Fruit fly (Drosophila melanogaster) whole organism, embryonic: ENCODE measurements around the gene alpha-Est8.

ENCODE experiments used
- Bgb ChIP-seq: fragments of 200-800 bp; sonication (Bioruptor generic); IDR thresholded peaks from 2 replicates; pipeline ENCODE4 v1.3.6; 2022; ENCODE audit warnings: missing biosample characterization, missing genetic modification characterization; ENCODE audit not compliant: partially characterized antibody
- CG11247 ChIP-seq: fragments of 200-800 bp; sonication (Bioruptor generic); IDR thresholded peaks from 2 replicates; pipeline ENCODE4 v1.3.6; 2022; ENCODE audit warnings: missing biosample characterization, missing genetic modification characterization
- CG13287 ChIP-seq: fragments of 200-800 bp; sonication (Bioruptor generic); IDR thresholded peaks from 2 replicates; pipeline ENCODE4 v1.3.6; 2022; ENCODE audit warnings: missing biosample characterization, missing genetic modification characterization; ENCODE audit not compliant: partially characterized antibody
- CG13296 ChIP-seq: fragments of 200-800 bp; sonication (Bioruptor generic); optimal IDR thresholded peaks from 3 replicates; lab custom pipeline; 2018; ENCODE audit warnings: missing biosample characterization, mild to moderate bottlenecking, missing genetic modification characterization
- CG1603 ChIP-seq: fragments of 200-800 bp; sonication (Bioruptor generic); optimal IDR thresholded peaks from 2 replicates; lab custom pipeline; 2019; ENCODE audit warnings: missing biosample characterization, mild to moderate bottlenecking, missing genetic modification characterization, moderate library complexity
- CG17829 ChIP-seq: fragments of 200-800 bp; optimal IDR thresholded peaks from 2 replicates; lab custom pipeline; 2019; ENCODE audit warnings: missing biosample characterization, mild to moderate bottlenecking, missing genetic modification characterization, moderate library complexity
- CG1792 ChIP-seq: fragments of 200-800 bp; sonication (Bioruptor generic); optimal IDR thresholded peaks from 2 replicates; lab custom pipeline; 2016; ENCODE audit warnings: missing biosample characterization, missing genetic modification characterization
- CG18011 ChIP-seq: fragments of 200-800 bp; sonication (Bioruptor generic); optimal IDR thresholded peaks from 2 replicates; lab custom pipeline; 2017; ENCODE audit warnings: missing biosample characterization, missing genetic modification characterization, mild to moderate bottlenecking, moderate library complexity, missing genotype
- CG2199 ChIP-seq: fragments of 200-800 bp; sonication (Bioruptor generic); IDR thresholded peaks from 3 replicates; pipeline ENCODE4 v1.3.6; 2022; ENCODE audit warnings: missing biosample characterization, missing genetic modification characterization
- CG31441 ChIP-seq: fragments of 200-800 bp; sonication (Bioruptor generic); IDR thresholded peaks from 2 replicates; pipeline ENCODE4 v1.3.6; 2022; ENCODE audit warnings: missing biosample characterization, missing genetic modification characterization
- CG32532 ChIP-seq: fragments of 200-800 bp; sonication (Bioruptor generic); IDR thresholded peaks from 2 replicates; pipeline ENCODE4 v1.3.6; 2022; ENCODE audit warnings: missing biosample characterization, missing genetic modification characterization
- CG34224 ChIP-seq: fragments of 200-800 bp; sonication (Bioruptor generic); IDR thresholded peaks from 3 replicates; pipeline ENCODE4 v1.3.6; 2022; ENCODE audit warnings: missing biosample characterization, missing genetic modification characterization; ENCODE audit not compliant: partially characterized antibody
- CG3726 ChIP-seq: fragments of 200-800 bp; sonication (Bioruptor generic); IDR thresholded peaks from 3 replicates; pipeline ENCODE4, ENCODE4 v1.3.6; 2022; ENCODE audit warnings: missing biosample characterization, missing genetic modification characterization
- CG3847 ChIP-seq: fragments of 200-800 bp; sonication (Bioruptor generic); IDR thresholded peaks from 2 replicates; pipeline ENCODE4 v1.3.6; 2022; ENCODE audit warnings: missing biosample characterization, missing genetic modification characterization
- CG7745 ChIP-seq: fragments of 200-800 bp; sonication (Bioruptor generic); optimal IDR thresholded peaks from 2 replicates; lab custom pipeline; 2018; ENCODE audit warnings: missing biosample characterization, mild to moderate bottlenecking, missing genetic modification characterization, moderate library complexity
- CG7963 ChIP-seq: fragments of 200-800 bp; sonication (Bioruptor generic); IDR thresholded peaks from 3 replicates; pipeline ENCODE4 v1.3.6; 2022; ENCODE audit warnings: missing biosample characterization, missing genetic modification characterization; ENCODE audit not compliant: partially characterized antibody
- CG8944 ChIP-seq: fragments of 200-800 bp; sonication (Bioruptor generic); optimal IDR thresholded peaks from 3 replicates; lab custom pipeline; 2016; ENCODE audit warnings: missing biosample characterization, missing genetic modification characterization
- D ChIP-seq, 2 experiments: fragments of 200-800 bp in 1 of 2; fragments of >200 bp in 1 of 2; sonication (Bioruptor generic) in 1 of 2; optimal IDR thresholded peaks; 2 replicates in 1 of 2; 3 replicates in 1 of 2; lab custom pipeline; 2017; ENCODE audit warnings: mild to moderate bottlenecking in 1 of 2, missing biosample characterization in 1 of 2, missing genetic modification characterization in 1 of 2, missing genetic modification reagents in 1 of 2
- Dip2 ChIP-seq: fragments of 200-800 bp; sonication (Bioruptor generic); IDR thresholded peaks from 2 replicates; pipeline ENCODE4 v1.3.6; 2022; ENCODE audit warnings: missing biosample characterization, missing genetic modification characterization
- Dp ChIP-seq: fragments of 200-800 bp; sonication (Bioruptor generic); optimal IDR thresholded peaks from 2 replicates; lab custom pipeline; 2018; ENCODE audit warnings: missing biosample characterization, mild to moderate bottlenecking, missing genetic modification characterization, moderate library complexity
- Fer2 ChIP-seq: fragments of 200-800 bp; sonication (Bioruptor generic); optimal IDR thresholded peaks from 2 replicates; lab custom pipeline; 2018; ENCODE audit warnings: missing biosample characterization, mild to moderate bottlenecking, missing genetic modification characterization, moderate library complexity
- Gug ChIP-seq: fragments of 200-800 bp; sonication (Bioruptor generic); IDR thresholded peaks from 4 replicates; pipeline ENCODE4 v1.3.6; 2022; ENCODE audit warnings: missing biosample characterization, missing genetic modification characterization
- NK7.1 ChIP-seq: fragments of 200-800 bp; sonication (Bioruptor generic); optimal IDR thresholded peaks from 3 replicates; lab custom pipeline; 2016; ENCODE audit warnings: missing biosample characterization, missing genetic modification characterization
- Nf-YA ChIP-seq: fragments of 200-800 bp; sonication (Bioruptor generic); IDR thresholded peaks from 2 replicates; pipeline ENCODE4 v1.3.6; 2022; ENCODE audit warnings: missing biosample characterization, missing genetic modification characterization
- Pdp1 ChIP-seq, 2 experiments: fragments of 200-800 bp; sonication (Bioruptor generic); optimal IDR thresholded peaks; 3 replicates each; lab custom pipeline; 2016; ENCODE audit warnings: missing biosample characterization in 2 of 2, missing genetic modification characterization in 2 of 2, mild to moderate bottlenecking in 1 of 2, moderate library complexity in 1 of 2
- Ssrp ChIP-seq: fragments of 200-800 bp; sonication (Bioruptor generic); optimal IDR thresholded peaks from 2 replicates; lab custom pipeline; 2018; ENCODE audit warnings: missing biosample characterization, mild to moderate bottlenecking, missing genetic modification characterization, moderate library complexity
- Trl ChIP-seq, 3 experiments: fragments of >200 bp in 2 of 3; fragments of 200-800 bp in 1 of 3; sonication (Bioruptor generic) in 1 of 3; optimal IDR thresholded peaks; 2 replicates in 1 of 3; 3 replicates in 2 of 3; lab custom pipeline; 2016 to 2017; ENCODE audit warnings: missing biosample characterization in 1 of 3, missing genetic modification characterization in 1 of 3
- bbx ChIP-seq: fragments of 200-800 bp; sonication (Bioruptor generic); IDR thresholded peaks from 2 replicates; pipeline ENCODE4 v1.3.6; 2022; ENCODE audit warnings: missing biosample characterization, missing genetic modification characterization; ENCODE audit not compliant: partially characterized antibody
- chm ChIP-seq: fragments of 200-800 bp; sonication (Bioruptor generic); IDR thresholded peaks from 2 replicates; pipeline ENCODE4 v1.3.6; 2022; ENCODE audit warnings: missing biosample characterization, missing genetic modification characterization
- crp ChIP-seq, 2 experiments: fragments of 200-800 bp; sonication (Bioruptor generic); optimal IDR thresholded peaks; 2 replicates in 1 of 2; 3 replicates in 1 of 2; lab custom pipeline; 2017; ENCODE audit warnings: missing biosample characterization in 2 of 2, missing genetic modification characterization in 2 of 2, mild to moderate bottlenecking in 1 of 2, moderate library complexity in 1 of 2
- dan ChIP-seq: fragments of 200-800 bp; sonication (Bioruptor generic); IDR thresholded peaks from 2 replicates; pipeline ENCODE4 v1.3.6; 2022; ENCODE audit warnings: missing biosample characterization, missing genetic modification characterization
- dati ChIP-seq: fragments of 200-800 bp; sonication (Bioruptor generic); IDR thresholded peaks from 2 replicates; pipeline ENCODE4 v1.3.6; 2022; ENCODE audit warnings: missing biosample characterization, missing genetic modification characterization
- ems ChIP-seq: fragments of 200-800 bp; sonication (Bioruptor generic); optimal IDR thresholded peaks from 3 replicates; lab custom pipeline; 2016; ENCODE audit warnings: missing biosample characterization, missing genetic modification characterization
- fd102C ChIP-seq: fragments of 200-800 bp; sonication (Bioruptor generic); optimal IDR thresholded peaks from 2 replicates; lab custom pipeline; 2018; ENCODE audit warnings: missing biosample characterization, mild to moderate bottlenecking, missing genetic modification characterization, moderate library complexity
- grau ChIP-seq: fragments of 200-800 bp; optimal IDR thresholded peaks from 3 replicates; lab custom pipeline; 2019; ENCODE audit warnings: missing biosample characterization, mild to moderate bottlenecking, missing genetic modification characterization, moderate library complexity
- gsb ChIP-seq: fragments of 200-800 bp; sonication (Bioruptor generic); IDR thresholded peaks from 2 replicates; pipeline ENCODE4 v1.3.6; 2022; ENCODE audit warnings: missing biosample characterization, missing genetic modification characterization
- jumu ChIP-seq: fragments of 200-800 bp; sonication (Bioruptor generic); optimal IDR thresholded peaks from 3 replicates; lab custom pipeline; 2016; ENCODE audit warnings: missing biosample characterization, missing genetic modification characterization
- lab ChIP-seq: fragments of 200-800 bp; sonication (Bioruptor generic); optimal IDR thresholded peaks from 3 replicates; lab custom pipeline; 2017; ENCODE audit warnings: missing biosample characterization, missing genetic modification characterization, mild to moderate bottlenecking, moderate library complexity, missing genetic modification reagents
- pita ChIP-seq: fragments of 200-800 bp; sonication (Bioruptor generic); optimal IDR thresholded peaks from 2 replicates; lab custom pipeline; 2017; ENCODE audit warnings: missing biosample characterization, mild to moderate bottlenecking, missing genetic modification characterization
- pros ChIP-seq: fragments of 200-800 bp; sonication (Bioruptor generic); optimal IDR thresholded peaks from 3 replicates; lab custom pipeline; 2019; ENCODE audit warnings: missing biosample characterization, mild to moderate bottlenecking, missing genetic modification characterization, moderate library complexity
- ro ChIP-seq: fragments of 200-800 bp; sonication (Bioruptor generic); IDR thresholded peaks from 2 replicates; pipeline ENCODE4 v1.3.6; 2022; ENCODE audit warnings: missing biosample characterization, missing genetic modification characterization
- run ChIP-seq: fragments of 200-800 bp; sonication (Bioruptor generic); optimal IDR thresholded peaks from 3 replicates; lab custom pipeline; 2018; ENCODE audit warnings: missing biosample characterization, mild to moderate bottlenecking, missing genetic modification characterization
- sens ChIP-seq: fragments of 200-800 bp; sonication (Bioruptor generic); peaks from one replicate; lab custom pipeline; 2016; ENCODE audit warnings: missing biosample characterization, missing genetic modification characterization
- sim ChIP-seq: fragments of 200-800 bp; sonication (Bioruptor generic); IDR thresholded peaks from 2 replicates; pipeline ENCODE4 v1.3.6; 2022; ENCODE audit warnings: missing biosample characterization, missing genetic modification characterization
- sna ChIP-seq: fragments of 200-800 bp; sonication (Bioruptor generic); IDR thresholded peaks from 2 replicates; pipeline ENCODE4 v1.3.6; 2022; ENCODE audit warnings: missing biosample characterization, missing genetic modification characterization; ENCODE audit not compliant: partially characterized antibody
- ssp ChIP-seq: fragments of 200-800 bp; sonication (Bioruptor generic); IDR thresholded peaks from 2 replicates; pipeline ENCODE4 v1.3.6; 2022; ENCODE audit warnings: missing biosample characterization, missing genetic modification characterization
- tin ChIP-seq: fragments of 200-800 bp; sonication (Bioruptor generic); optimal IDR thresholded peaks from 3 replicates; lab custom pipeline; 2016; ENCODE audit warnings: missing biosample characterization, missing genetic modification characterization
- twi ChIP-seq: fragments of 200-800 bp; optimal IDR thresholded peaks from 2 replicates; lab custom pipeline; 2019; ENCODE audit warnings: missing biosample characterization, mild to moderate bottlenecking, missing genetic modification characterization, moderate library complexity
- zen ChIP-seq: fragments of 200-800 bp; sonication (Bioruptor generic); optimal IDR thresholded peaks from 3 replicates; lab custom pipeline; 2018; ENCODE audit warnings: missing biosample characterization, mild to moderate bottlenecking, missing genetic modification characterization, moderate library complexity
- zfh1 ChIP-seq: fragments of 200-800 bp; sonication (Bioruptor generic); IDR thresholded peaks from 3 replicates; pipeline ENCODE4 v1.3.6; 2022; ENCODE audit warnings: missing biosample characterization, missing genetic modification characterization

Gene alpha-Est8

dm6 chr3R:7471894-7472293 lies 43.6 kb downstream of the alpha-Est8 start (continued):
- TF ChIP-seq pita (GFP tag; lab: Kevin White, UChicago) (no peak), chm (GFP tag; lab: Robert Waterston, UW) (no peak), CG1603 (tag; lab: Kevin White, UChicago) (no peak), run (tag; lab: Kevin White, UChicago) (no peak), Fer2 (tag; lab: Kevin White, UChicago) (no peak), ems (no peak), fd102C (no peak), zen (tag; lab: Kevin White, UChicago) (no peak), Dip2 (GFP tag; lab: Robert Waterston, UW) (no peak), jumu (no peak), CG3726 (GFP tag; lab: Robert Waterston, UW) (no peak), pros (GFP tag; lab: Kevin White, UChicago) (no peak), CG32532 (GFP tag; lab: Robert Waterston, UW) (no peak), Dp (no peak), grau (no peak), zfh1 (GFP tag; lab: Robert Waterston, UW) (no peak), CG18011 (GFP tag; lab: Kevin White, UChicago) (no peak), dati (no peak), ro (GFP tag; lab: Robert Waterston, UW) (no peak), CG3847 (GFP tag; lab: Robert Waterston, UW) (no peak), Pdp1 (GFP tag; optimal IDR thresholded peaks at IDR 0.05; lab: Kevin White, UChicago) (no peak), bbx (GFP tag; lab: Robert Waterston, UW) (peak; percentile 74; the same call in 1 of the 2 replicates), CG11247 (no peak), Nf-YA (GFP tag; lab: Robert Waterston, UW) (no peak), Ssrp (no peak), sna (0 out of 2 replicates have a peak, but pooled peaks have one; percentile 9), CG2199 (GFP tag; lab: Robert Waterston, UW) (0 out of 3 replicates have a peak, but pooled peaks have one; percentile 27), gsb (no peak), CG13287 (GFP tag; lab: Robert Waterston, UW) (peak; percentile 34; the same call in 1 of the 2 replicates), twi (tag; lab: Kevin White, UChicago) (no peak), CG7745 (tag; lab: Kevin White, UChicago) (no peak), Trl (optimal IDR thresholded peaks at IDR 0.05; lab: Kevin White, UChicago) (no peak), Trl (GFP tag; optimal IDR thresholded peaks at IDR 0.05; lab: Kevin White, UChicago) (no peak), tin (GFP tag; lab: Kevin White, UChicago) (no peak), Gug (no peak), Bgb (GFP tag; lab: Robert Waterston, UW) (peak; percentile 75), ssp (GFP tag; lab: Robert Waterston, UW) (no peak), NK7.1 (GFP tag; lab: Kevin White, UChicago) (no peak), crp (GFP tag; optimal IDR thresholded peaks at IDR 0.05; lab: Kevin White, UChicago) (no peak), CG17829 (tag; lab: Kevin White, UChicago) (no peak), CG31441 (GFP tag; lab: Robert Waterston, UW) (no peak), CG34224 (GFP tag; lab: Robert Waterston, UW) (peak; percentile 44; the same call in 1 of the 3 replicates), sim (GFP tag; lab: Robert Waterston, UW) (no peak), CG7963 (GFP tag; lab: Robert Waterston, UW) (peak; percentile 78; the same call in 2 of the 3 replicates), CG8944 (GFP tag; lab: Kevin White, UChicago) (no peak), CG13296 (GFP tag; lab: Kevin White, UChicago) (no peak), D (optimal IDR thresholded peaks at IDR 0.05; lab: Kevin White, UChicago) (no peak), D (GFP tag; optimal IDR thresholded peaks at IDR 0.05; lab: Kevin White, UChicago) (no peak), sens (GFP tag; lab: Kevin White, UChicago) (peak; percentile 41), lab (no peak), CG1792 (GFP tag; lab: Kevin White, UChicago) (no peak), dan (GFP tag; lab: Robert Waterston, UW) (no peak)
